Fruit fly (Drosophila melanogaster): ENCODE data around the gene GstD3.

Gene GstD3

dm6 chr3R:12345989-12346388, 26.9 kb upstream of the GstD3 start (continued):
- TF ChIP-seq CG15696 (tag; optimal IDR thresholded peaks at IDR 0.05) (no peak), Nf-YB (GFP tag; optimal IDR thresholded peaks at IDR 0.05) (no peak), CrebB (tag; optimal IDR thresholded peaks at IDR 0.05) (no peak), Blimp-1 (GFP tag; optimal IDR thresholded peaks at IDR 0.05) (peak; percentile 51), CG34376 (GFP tag; optimal IDR thresholded peaks at IDR 0.05) (no peak), Neu2 (GFP tag; optimal IDR thresholded peaks at IDR 0.05; ENCODE audit: borderline replicate concordance) (no peak), dm (GFP tag; optimal IDR thresholded peaks at IDR 0.05) (no peak), CG8924 (tag; optimal IDR thresholded peaks at IDR 0.05) (peak; percentile 30), GATAe (GFP tag; conservative IDR thresholded peaks at IDR 0.05) (no peak), grau (tag; optimal IDR thresholded peaks at IDR 0.05) (peak; percentile 34), pan (optimal IDR thresholded peaks at IDR 0.05) (no peak), pan (GFP tag; optimal IDR thresholded peaks at IDR 0.05 in 1 of 2, IDR thresholded peaks at IDR 0.05 in 1 of 2) (no peak), btn (GFP tag; optimal IDR thresholded peaks at IDR 0.05) (no peak), D19A (tag; optimal IDR thresholded peaks at IDR 0.05) (peak; percentile 11), CG17612 (GFP tag; IDR thresholded peaks at IDR 0.05) (no peak), CG12104 (GFP tag; optimal IDR thresholded peaks at IDR 0.05) (peak; percentile 12), Trl (optimal IDR thresholded peaks at IDR 0.05) (no peak), Trl (GFP tag; optimal IDR thresholded peaks at IDR 0.05) (no peak), CG8359 (GFP tag; optimal IDR thresholded peaks at IDR 0.05; ENCODE audit: borderline replicate concordance) (no peak), sens (GFP tag) (peak; percentile 30), CG4328 (GFP tag; optimal IDR thresholded peaks at IDR 0.05) (no peak), Oli (tag; optimal IDR thresholded peaks at IDR 0.05) (peak; percentile 8), cg (GFP tag; optimal IDR thresholded peaks at IDR 0.05) (no peak), gsb-n (tag; optimal IDR thresholded peaks at IDR 0.05) (no peak), Taf1 (GFP tag; IDR thresholded peaks at IDR 0.05) (no peak), CG17361 (GFP tag; IDR thresholded peaks at IDR 0.05) (0 out of 3 replicates have a peak, but pooled peaks have one; percentile 36), CG18262 (tag; optimal IDR thresholded peaks at IDR 0.05) (peak; percentile 60), BEAF-32 (GFP tag; optimal IDR thresholded peaks at IDR 0.05) (no peak), fd96Cb (tag; optimal IDR thresholded peaks at IDR 0.05) (peak; percentile 23), prd (optimal IDR thresholded peaks at IDR 0.05) (no peak), prd (GFP tag; IDR thresholded peaks at IDR 0.05) (peak; percentile 32; the same call in 1 of the 3 replicates), CG4820 (GFP tag; optimal IDR thresholded peaks at IDR 0.05) (peak; percentile 0), Ptx1 (GFP tag; IDR thresholded peaks at IDR 0.05) (no peak), chn (GFP tag; optimal IDR thresholded peaks at IDR 0.05) (no peak), ash1 (GFP tag; optimal IDR thresholded peaks at IDR 0.05) (no peak), hth (optimal IDR thresholded peaks at IDR 0.05) (no peak), CG1603 (tag; optimal IDR thresholded peaks at IDR 0.05) (no peak), esg (GFP tag; conservative IDR thresholded peaks at IDR 0.05) (no peak), CG13624 (GFP tag; optimal IDR thresholded peaks at IDR 0.05) (no peak), odd (GFP tag; optimal IDR thresholded peaks at IDR 0.05) (no peak), sqz (GFP tag; optimal IDR thresholded peaks at IDR 0.05) (no peak), CG14050 (GFP tag; IDR thresholded peaks at IDR 0.05) (no peak), inv (GFP tag; IDR thresholded peaks at IDR 0.05; ENCODE audit: partially characterized antibody) (no peak), CG12299 (tag; optimal IDR thresholded peaks at IDR 0.05) (no peak)
